Fruit fly (Drosophila melanogaster) whole organism, embryonic: ENCODE data around the gene CG32487.

Experiments used
- ERR ChIP-seq: fragments of 200-800 bp; sonication (Bioruptor generic); optimal IDR thresholded peaks from 2 replicates; lab custom pipeline; 2016; ENCODE audit warnings: missing biosample characterization, missing genetic modification characterization
- btn ChIP-seq: fragments of 200-800 bp; sonication (Bioruptor generic); optimal IDR thresholded peaks from 2 replicates; lab custom pipeline; 2016; ENCODE audit warnings: missing biosample characterization, missing genetic modification characterization

DNA sequence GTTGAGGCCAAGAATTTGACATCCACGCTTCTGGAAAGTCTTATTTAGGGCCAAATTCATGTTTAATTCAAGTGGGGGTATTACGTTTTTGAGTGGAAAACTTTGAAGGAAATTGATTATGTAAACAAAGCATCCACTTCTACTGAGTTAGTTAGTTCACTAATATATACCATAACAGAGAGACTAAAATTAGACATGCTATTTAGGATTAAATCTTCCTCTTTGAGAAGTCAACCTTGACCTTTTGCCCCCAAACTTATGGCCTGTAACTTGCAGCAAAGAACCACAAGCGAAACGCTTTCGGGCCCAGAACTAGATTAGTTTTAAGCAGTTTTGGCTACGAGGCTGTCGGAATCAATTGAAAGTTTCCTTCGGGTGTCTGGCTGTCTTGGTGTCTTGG lies at the start of gene CG32487:
- no peak for TF ChIP-seq ERR (GFP tag; lab: Kevin White, UChicago)
- no peak for TF ChIP-seq btn (GFP tag; lab: Kevin White, UChicago)
